Worm (Caenorhabditis elegans) whole organism, late embryonic: Measurements from ENCODE around the gene rbg-3.

Experiments
- C38D4.7 ChIP-seq: fragments of 200-800 bp; sonication (Bioruptor generic); optimal IDR thresholded peaks from 2 replicates; lab custom pipeline; 2018; ENCODE audit warnings: mild to moderate bottlenecking, missing genetic modification characterization, moderate library complexity, missing compliant biosample characterization
- K09A11.1 ChIP-seq: sonication (generic microtip); optimal IDR thresholded peaks from 2 replicates; lab custom pipeline; 2017; ENCODE audit warnings: antibody characterized with exemption, mild to moderate bottlenecking, missing genetic modification characterization, missing compliant biosample characterization; ENCODE audit not compliant: insufficient read depth
- dmd-4 ChIP-seq: sonication (generic microtip); optimal IDR thresholded peaks from 2 replicates; lab custom pipeline; 2016; ENCODE audit warnings: borderline replicate concordance, missing genetic modification characterization, missing compliant biosample characterization
- elt-4 ChIP-seq: sonication (generic microtip); optimal IDR thresholded peaks from 2 replicates; lab custom pipeline; 2016; ENCODE audit warnings: missing genetic modification characterization, missing compliant biosample characterization
- gmeb-2 ChIP-seq: sonication (generic microtip); optimal IDR thresholded peaks from 2 replicates; lab custom pipeline; 2016; ENCODE audit warnings: missing genetic modification characterization, inconsistent platforms, missing compliant biosample characterization
- hlh-30 ChIP-seq: sonication (generic microtip); optimal IDR thresholded peaks from 2 replicates; lab custom pipeline; 2017; ENCODE audit warnings: antibody characterized with exemption, missing genetic modification characterization, missing compliant biosample characterization; ENCODE audit not compliant: insufficient read depth
- nhr-11 ChIP-seq: fragments of 150-350 bp; optimal IDR thresholded peaks from 2 replicates; lab custom pipeline; 2014; ENCODE audit warnings: missing biosample characterization, missing genetic modification characterization
- pqm-1 ChIP-seq: sonication (generic microtip); optimal IDR thresholded peaks from 2 replicates; lab custom pipeline; 2016; ENCODE audit warnings: missing genetic modification characterization, missing compliant biosample characterization
- sox-4 ChIP-seq: sonication (generic microtip); optimal IDR thresholded peaks from 2 replicates; lab custom pipeline; 2017; ENCODE audit warnings: mild to moderate bottlenecking, missing genetic modification characterization, inconsistent platforms, missing compliant biosample characterization

DNA sequence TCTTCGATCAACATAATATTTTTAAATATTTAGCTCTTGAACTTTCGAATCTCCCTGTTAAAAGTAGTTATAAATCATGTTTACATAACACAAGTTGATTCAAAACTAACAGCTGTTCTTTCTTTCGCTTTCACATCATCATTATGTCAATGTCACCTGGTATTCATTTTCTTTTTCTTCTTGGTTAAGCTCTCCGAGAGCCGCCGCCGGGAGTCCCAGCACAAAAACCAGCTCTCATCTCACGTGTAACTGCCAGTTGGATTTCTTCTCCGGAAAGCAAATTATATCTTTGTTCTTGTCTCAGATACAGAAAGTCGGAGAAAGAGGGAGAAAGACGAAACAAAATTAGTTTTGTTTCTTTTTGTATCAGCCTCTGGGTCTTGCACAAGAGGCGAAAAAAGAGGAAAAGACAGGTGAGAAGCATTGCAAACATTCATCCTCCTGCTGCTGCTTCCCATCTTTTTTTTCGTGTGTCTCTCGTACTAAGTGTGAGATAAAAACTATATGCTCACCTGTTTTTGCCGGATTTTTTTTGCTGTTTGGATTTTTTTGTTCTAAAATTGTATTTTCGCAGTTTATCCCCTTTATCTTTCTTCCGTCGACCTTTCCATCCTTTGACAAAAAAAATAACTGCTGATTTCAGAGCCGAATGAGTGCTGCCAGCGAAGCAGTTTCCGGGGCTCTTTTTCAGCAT, 22.8 kb upstream of the rbg-3 start, which contains the start of gene F17C8.3:
- TF ChIP-seq dmd-4 (tag; lab: Kevin White, UChicago) (no peak), gmeb-2 (tag; lab: Kevin White, UChicago) (no peak), nhr-11 (tag; lab: Kevin White, UChicago) (no peak), K09A11.1 (no peak), C38D4.7 (GFP tag; lab: Kevin White, UChicago) (no peak), pqm-1 (tag; lab: Kevin White, UChicago) (no peak), sox-4 (tag; lab: Kevin White, UChicago) (no peak), elt-4 (tag; lab: Kevin White, UChicago) (no peak), hlh-30 (tag; lab: Kevin White, UChicago) (no peak)
